Fruit fly (Drosophila melanogaster): Measurements from ENCODE around the gene Zaf1.

Gene Zaf1

DNA sequence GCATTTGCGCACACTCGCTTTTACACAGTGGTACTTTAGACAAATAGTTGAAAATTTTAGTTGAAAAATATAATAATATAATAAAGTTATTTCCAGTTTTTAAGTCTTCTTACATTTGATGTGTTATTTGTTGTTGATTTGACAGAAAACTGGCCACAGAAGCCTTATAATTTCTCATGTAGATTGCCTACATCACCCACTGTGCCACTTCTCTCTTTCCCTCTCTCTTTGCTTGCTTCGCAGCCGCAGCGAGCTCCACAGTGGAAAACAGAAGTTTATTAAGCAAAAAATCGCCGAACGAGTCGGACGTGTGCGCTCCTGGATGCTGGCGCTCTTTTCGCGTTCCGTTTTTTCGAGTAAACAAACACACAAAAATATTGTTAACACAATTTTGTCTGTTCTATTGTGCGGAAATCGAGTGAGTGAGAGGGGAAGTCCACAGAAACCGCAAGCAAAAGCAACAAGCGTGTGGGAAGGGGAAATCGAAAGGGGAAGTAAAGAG, 30.5 kb upstream of the Zaf1 start, which contains the start of gene CG42327 (continued):
- TF ChIP-seq CG8632 (GFP tag; optimal IDR thresholded peaks at IDR 0.05): peak; percentile 93
- peak; percentile 78 for TF ChIP-seq CG9139 (GFP tag; optimal IDR thresholded peaks at IDR 0.05)
- peak; percentile 97 for TF ChIP-seq CG10631 (GFP tag; optimal IDR thresholded peaks at IDR 0.05)
- peak; percentile 94 for TF ChIP-seq Met (GFP tag; optimal IDR thresholded peaks at IDR 0.05)
- peak; percentile 98 for TF ChIP-seq OdsH (GFP tag; optimal IDR thresholded peaks at IDR 0.05)
- TF ChIP-seq topi (GFP tag; optimal IDR thresholded peaks at IDR 0.05): peak; percentile 93
- TF ChIP-seq fkh (GFP tag; optimal IDR thresholded peaks at IDR 0.05): peak; percentile 86
- TF ChIP-seq CG6854 (GFP tag; optimal IDR thresholded peaks at IDR 0.05): peak; percentile 82
- TF ChIP-seq CG11762 (GFP tag; optimal IDR thresholded peaks at IDR 0.05; ENCODE audit: insufficient read depth): peak; percentile 94
- peak; percentile 95 for TF ChIP-seq CG7368 (GFP tag; optimal IDR thresholded peaks at IDR 0.05)
- TF ChIP-seq CG32006 (GFP tag; optimal IDR thresholded peaks at IDR 0.05): peak; percentile 98
- TF ChIP-seq Sox14 (GFP tag; optimal IDR thresholded peaks at IDR 0.05): peak; percentile 94
- TF ChIP-seq Hr4 (GFP tag; optimal IDR thresholded peaks at IDR 0.05): peak; percentile 97
- peak; percentile 85 for TF ChIP-seq CG8319 (GFP tag; optimal IDR thresholded peaks at IDR 0.05)
- TF ChIP-seq CG6792 (GFP tag; optimal IDR thresholded peaks at IDR 0.05): peak; percentile 95
- TF ChIP-seq Sox15 (GFP tag; optimal IDR thresholded peaks at IDR 0.05): peak; percentile 80
- TF ChIP-seq CG31627 (GFP tag; optimal IDR thresholded peaks at IDR 0.05): peak; percentile 90
- TF ChIP-seq esn (GFP tag; optimal IDR thresholded peaks at IDR 0.05): peak; percentile 96
- peak; percentile 99 for TF ChIP-seq Eip78C (GFP tag)
- TF ChIP-seq ss (GFP tag; optimal IDR thresholded peaks at IDR 0.05): peak; percentile 81 to 85
- TF ChIP-seq spab (GFP tag; optimal IDR thresholded peaks at IDR 0.05): peak; percentile 90

DNA sequence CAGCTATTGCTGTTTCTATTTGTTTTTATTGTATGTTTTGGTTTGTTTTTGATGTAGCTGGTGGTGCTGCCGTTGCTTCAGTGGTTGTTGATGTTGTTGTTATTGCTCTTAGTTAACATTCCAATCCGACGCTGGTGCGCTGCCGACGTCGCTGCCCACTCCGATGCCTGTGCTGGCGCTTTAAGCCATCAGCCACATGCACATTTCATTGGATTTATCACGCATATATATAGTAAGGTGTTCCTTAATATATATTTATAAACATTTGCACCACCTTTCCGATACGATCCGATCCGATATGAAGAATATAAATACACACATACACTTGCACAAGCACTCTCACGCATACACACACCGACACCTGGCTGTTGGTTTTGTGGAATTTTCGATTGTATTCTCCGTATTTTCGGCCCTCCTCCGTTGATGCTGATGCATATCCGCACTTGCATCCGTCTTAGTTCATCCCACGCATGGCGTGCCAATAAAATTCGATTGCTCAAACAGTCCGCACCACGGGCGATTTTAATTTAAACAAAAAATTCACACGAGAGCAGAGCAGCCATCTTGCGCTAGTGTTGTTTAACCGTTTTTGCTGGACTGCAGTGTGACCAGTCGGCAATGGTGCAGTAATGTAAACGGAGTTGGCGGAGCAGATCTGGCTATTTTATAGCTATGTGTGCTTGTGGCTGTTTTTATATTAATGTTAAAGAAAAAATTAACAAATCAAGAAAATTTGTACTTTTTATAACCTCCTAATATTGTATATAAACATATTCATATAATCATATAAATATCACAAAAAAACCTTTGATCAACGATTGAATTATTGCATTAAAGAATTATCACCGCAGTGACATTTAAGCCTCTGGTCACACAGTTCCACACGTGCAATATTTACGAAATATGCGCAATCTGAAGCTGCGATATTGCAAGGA, 24.9 kb upstream of the Zaf1 start, which contains the start of the genes Csk and Elp1:
Csk (minus strand) TSS at position 602 of the 935 bp plus-strand sequence.
Elp1 (plus strand) TSS at position 867 of the 935 bp plus-strand sequence.
- TF ChIP-seq Ets96B (tag; optimal IDR thresholded peaks at IDR 0.05) (peak; percentile 36), topi (GFP tag; optimal IDR thresholded peaks at IDR 0.05) (peak; percentile 39), Gug (GFP tag; IDR thresholded peaks at IDR 0.05) (peak; percentile 41; the same call in 1 of the 2 replicates), CG3919 (GFP tag; optimal IDR thresholded peaks at IDR 0.05) (peak; percentile 56), CG6854 (GFP tag; optimal IDR thresholded peaks at IDR 0.05) (no peak), CG6163 (GFP tag; IDR thresholded peaks at IDR 0.05) (no peak), dsx (GFP tag; optimal IDR thresholded peaks at IDR 0.05; ENCODE audit: poor library complexity, severe bottlenecking) (no peak), achi (GFP tag; optimal IDR thresholded peaks at IDR 0.05) (peak; percentile 57), esn (GFP tag; optimal IDR thresholded peaks at IDR 0.05) (peak; percentile 66), Blimp-1 (GFP tag; optimal IDR thresholded peaks at IDR 0.05) (no peak), salr (GFP tag; optimal IDR thresholded peaks at IDR 0.05) (no peak), Eip93F (GFP tag; optimal IDR thresholded peaks at IDR 0.05) (peak; percentile 38), vri (GFP tag; optimal IDR thresholded peaks at IDR 0.05) (peak; percentile 10), fd85E (GFP tag; optimal IDR thresholded peaks at IDR 0.05) (no peak), Sox14 (GFP tag; optimal IDR thresholded peaks at IDR 0.05) (peak; percentile 41), CG7368 (GFP tag; optimal IDR thresholded peaks at IDR 0.05) (no peak), CG34406 (GFP tag; optimal IDR thresholded peaks at IDR 0.05) (no peak), Smox (GFP tag; optimal IDR thresholded peaks at IDR 0.05) (peak; percentile 29), CG4318 (GFP tag; optimal IDR thresholded peaks at IDR 0.05) (no peak), Hr39 (GFP tag; optimal IDR thresholded peaks at IDR 0.05) (peak; percentile 41), spab (GFP tag; optimal IDR thresholded peaks at IDR 0.05) (no peak), svp (GFP tag) (peak; percentile 52), CG1621 (tag; optimal IDR thresholded peaks at IDR 0.05) (no peak), pdm3 (GFP tag; optimal IDR thresholded peaks at IDR 0.05) (peak; percentile 44), CG3032 (tag; optimal IDR thresholded peaks at IDR 0.05) (peak; percentile 56), Sox15 (GFP tag; optimal IDR thresholded peaks at IDR 0.05) (peak; percentile 22), Eip78C (GFP tag) (peak; percentile 70), CG11902 (GFP tag; optimal IDR thresholded peaks at IDR 0.05) (peak; percentile 7), Lpt (GFP tag; optimal IDR thresholded peaks at IDR 0.05) (peak; percentile 2), ss (GFP tag; optimal IDR thresholded peaks at IDR 0.05) (peak in 1 of 2 experiments; percentile 12), CG32006 (GFP tag; optimal IDR thresholded peaks at IDR 0.05) (peak; percentile 43), cyc (GFP tag; optimal IDR thresholded peaks at IDR 0.05) (peak; percentile 51), Eip75B (GFP tag; optimal IDR thresholded peaks at IDR 0.05) (peak; percentile 42), acj6 (GFP tag; optimal IDR thresholded peaks at IDR 0.05) (peak; percentile 46), CG6276 (GFP tag; optimal IDR thresholded peaks at IDR 0.05) (no peak)
